Worm (Caenorhabditis elegans) whole organism, L1 larva: ENCODE results near the gene ZK622.1.

Experiments
- elt-3 ChIP-seq, 6 experiments: fragments of 150-350 bp in 1 of 6; sonication (generic microtip); optimal IDR thresholded peaks; 2 replicates each; lab custom pipeline; 2017 to 2018; ENCODE audit warnings: missing biosample characterization in 6 of 6, missing genetic modification characterization in 6 of 6, inconsistent platforms in 1 of 6
- jun-1 ChIP-seq: fragments of 150-350 bp; optimal IDR thresholded peaks from 2 replicates; lab custom pipeline; 2014; ENCODE audit warnings: missing biosample characterization, missing genetic modification reagents, missing genetic modification characterization
- lin-13 ChIP-seq: fragments of 150-350 bp; optimal IDR thresholded peaks from 2 replicates; lab custom pipeline; 2014; ENCODE audit warnings: missing biosample characterization, missing genetic modification reagents, missing genetic modification characterization
- sox-4 ChIP-seq: sonication (generic microtip); optimal IDR thresholded peaks from 2 replicates; lab custom pipeline; 2016; ENCODE audit warnings: missing genetic modification characterization, missing compliant biosample characterization
- sptf-1 ChIP-seq: fragments of 150-350 bp; optimal IDR thresholded peaks from 2 replicates; lab custom pipeline; 2014; ENCODE audit warnings: missing biosample characterization, missing genetic modification characterization
- unc-62 ChIP-seq: fragments of 150-350 bp; optimal IDR thresholded peaks from 2 replicates; lab custom pipeline; 2014; ENCODE audit warnings: missing biosample characterization, missing genetic modification reagents, missing genetic modification characterization

DNA sequence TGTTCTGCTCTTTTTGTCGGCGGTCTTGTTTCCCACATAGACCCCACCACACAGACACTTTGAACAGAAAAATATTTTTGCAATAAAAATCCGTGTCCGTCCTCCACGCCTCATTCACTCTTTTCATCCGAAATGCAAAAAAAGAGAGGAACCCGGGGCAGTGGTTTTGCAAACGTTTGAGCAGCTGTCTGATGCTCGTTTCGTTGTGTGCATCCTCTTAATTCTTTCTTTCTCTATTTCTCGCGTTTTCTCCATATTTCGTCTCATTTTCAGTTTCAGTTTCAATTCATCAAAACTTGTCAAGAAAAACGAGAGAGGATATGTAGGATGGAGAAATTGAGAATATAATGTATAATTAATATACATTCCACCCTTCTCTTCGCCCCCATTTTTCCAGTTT lies 15.4 kb downstream of the ZK622.1 start:
- no peak for TF ChIP-seq sptf-1
- TF ChIP-seq elt-3 (tag; optimal IDR thresholded peaks at IDR 0.05; lab: Kevin White, UChicago): no peak
- no peak for TF ChIP-seq unc-62 (GFP tag; lab: Kevin White, UChicago)
- TF ChIP-seq sox-4 (tag; lab: Kevin White, UChicago): no peak
- TF ChIP-seq jun-1 (tag; lab: Kevin White, UChicago): no peak
- TF ChIP-seq lin-13 (GFP tag; lab: Kevin White, UChicago): no peak
